Fruit fly (Drosophila melanogaster) whole organism, prepupa: Measurements from ENCODE around the gene Ero1L.
A peak's percentile ranks its signal among the peaks of the same experiment; 100 is the strongest.

Source experiments
- CG10631 ChIP-seq: fragments of 200-800 bp; sonication (Bioruptor generic); optimal IDR thresholded peaks from 2 replicates; lab custom pipeline; 2016; ENCODE audit warnings: missing biosample characterization, missing genetic modification characterization
- CG10669 ChIP-seq: fragments of 200-800 bp; sonication (Bioruptor generic); optimal IDR thresholded peaks from 3 replicates; lab custom pipeline; 2018; ENCODE audit warnings: missing biosample characterization, mild to moderate bottlenecking, missing genetic modification characterization, moderate library complexity
- CG15336 ChIP-seq: fragments of 200-800 bp; sonication (Bioruptor generic); IDR thresholded peaks from 2 replicates; pipeline ENCODE4 v1.3.6; 2022; ENCODE audit warnings: missing biosample characterization, missing genetic modification characterization
- CG31627 ChIP-seq: fragments of 200-800 bp; sonication (Bioruptor generic); optimal IDR thresholded peaks from 3 replicates; lab custom pipeline; 2016; ENCODE audit warnings: missing biosample characterization, missing genetic modification characterization
- CG3919 ChIP-seq: fragments of 200-800 bp; sonication (Bioruptor generic); optimal IDR thresholded peaks from 3 replicates; lab custom pipeline; 2016; ENCODE audit warnings: missing biosample characterization, missing genetic modification characterization
- CG4318 ChIP-seq: fragments of 200-800 bp; sonication (Bioruptor generic); optimal IDR thresholded peaks from 3 replicates; lab custom pipeline; 2017; ENCODE audit warnings: missing biosample characterization, mild to moderate bottlenecking, missing genetic modification characterization
- CG6163 ChIP-seq: fragments of 200-800 bp; sonication (Bioruptor generic); IDR thresholded peaks from 3 replicates; pipeline ENCODE4 v1.3.6; 2022; ENCODE audit warnings: missing biosample characterization, missing genetic modification characterization
- CG6792 ChIP-seq: fragments of 200-800 bp; sonication (Bioruptor generic); optimal IDR thresholded peaks from 3 replicates; lab custom pipeline; 2016; ENCODE audit warnings: missing biosample characterization, missing genetic modification characterization
- CG6808 ChIP-seq: fragments of 200-800 bp; sonication (Bioruptor generic); optimal IDR thresholded peaks from 3 replicates; lab custom pipeline; 2017; ENCODE audit warnings: missing biosample characterization, missing genetic modification characterization, mild to moderate bottlenecking, moderate library complexity, missing genetic modification reagents
- CG6854 ChIP-seq: fragments of 200-800 bp; sonication (Bioruptor generic); optimal IDR thresholded peaks from 2 replicates; lab custom pipeline; 2017; ENCODE audit warnings: missing biosample characterization, mild to moderate bottlenecking, missing genetic modification characterization
- CG7368 ChIP-seq: fragments of 200-800 bp; sonication (Bioruptor generic); optimal IDR thresholded peaks from 3 replicates; lab custom pipeline; 2016; ENCODE audit warnings: missing biosample characterization, missing genetic modification characterization
- CG8119 ChIP-seq: fragments of 200-800 bp; sonication (Bioruptor generic); IDR thresholded peaks from 3 replicates; pipeline ENCODE4 v1.3.6; 2022; ENCODE audit warnings: missing biosample characterization, missing genetic modification characterization
- CG8319 ChIP-seq: fragments of 200-800 bp; sonication (Bioruptor generic); optimal IDR thresholded peaks from 3 replicates; lab custom pipeline; 2016; ENCODE audit warnings: missing biosample characterization, missing genetic modification characterization
- Ets21C ChIP-seq: fragments of 200-800 bp; sonication (Bioruptor generic); optimal IDR thresholded peaks from 3 replicates; lab custom pipeline; 2016; ENCODE audit warnings: missing biosample characterization, missing genetic modification characterization
- Gug ChIP-seq: fragments of 200-800 bp; sonication (Bioruptor generic); IDR thresholded peaks from 2 replicates; pipeline ENCODE4 v1.3.6; 2022; ENCODE audit warnings: missing biosample characterization, missing genetic modification characterization
- Hr39 ChIP-seq: fragments of 200-800 bp; sonication (Bioruptor generic); optimal IDR thresholded peaks from 2 replicates; lab custom pipeline; 2016; ENCODE audit warnings: missing biosample characterization, missing genetic modification characterization
- Hr4 ChIP-seq: fragments of 200-800 bp; sonication (Bioruptor generic); optimal IDR thresholded peaks from 3 replicates; lab custom pipeline; 2016; ENCODE audit warnings: missing biosample characterization, missing genetic modification characterization
- Met ChIP-seq: fragments of 200-800 bp; sonication (Bioruptor generic); optimal IDR thresholded peaks from 3 replicates; lab custom pipeline; 2016; ENCODE audit warnings: missing biosample characterization, missing genetic modification characterization
- Sox102F ChIP-seq: fragments of 200-800 bp; sonication (Bioruptor generic); optimal IDR thresholded peaks from 2 replicates; lab custom pipeline; 2016; ENCODE audit warnings: missing biosample characterization, mild to moderate bottlenecking, missing genetic modification characterization
- Sox15 ChIP-seq: fragments of 200-800 bp; sonication (Bioruptor generic); optimal IDR thresholded peaks from 3 replicates; lab custom pipeline; 2016; ENCODE audit warnings: missing biosample characterization, missing genetic modification characterization
- cyc ChIP-seq: fragments of 200-800 bp; sonication (Bioruptor generic); optimal IDR thresholded peaks from 3 replicates; lab custom pipeline; 2016; ENCODE audit warnings: missing biosample characterization, missing genetic modification characterization
- dac ChIP-seq: fragments of 200-800 bp; sonication (Bioruptor generic); optimal IDR thresholded peaks from 2 replicates; lab custom pipeline; 2017; ENCODE audit warnings: missing biosample characterization, mild to moderate bottlenecking, missing genetic modification characterization
- dsx ChIP-seq: fragments of 200-800 bp; optimal IDR thresholded peaks from 3 replicates; lab custom pipeline; 2019; ENCODE audit warnings: missing biosample characterization, mild to moderate bottlenecking, missing genetic modification characterization, moderate library complexity; ENCODE audit not compliant: poor library complexity, severe bottlenecking
- eg ChIP-seq: fragments of 200-800 bp; sonication (Bioruptor generic); IDR thresholded peaks from 3 replicates; pipeline ENCODE4 v1.3.6; 2022; ENCODE audit warnings: missing biosample characterization, missing genetic modification characterization
- esn ChIP-seq: fragments of 200-800 bp; sonication (Bioruptor generic); optimal IDR thresholded peaks from 2 replicates; lab custom pipeline; 2016; ENCODE audit warnings: missing biosample characterization, mild to moderate bottlenecking, missing genetic modification characterization, moderate library complexity
- fd59A ChIP-seq: fragments of 200-800 bp; sonication (Bioruptor generic); optimal IDR thresholded peaks from 2 replicates; lab custom pipeline; 2017; ENCODE audit warnings: missing biosample characterization, mild to moderate bottlenecking, missing genetic modification characterization, missing genetic modification reagents
- fkh ChIP-seq: fragments of 200-800 bp; sonication (Bioruptor generic); optimal IDR thresholded peaks from 3 replicates; lab custom pipeline; 2017; ENCODE audit warnings: missing biosample characterization, mild to moderate bottlenecking, missing genetic modification characterization, moderate library complexity
- lz ChIP-seq: fragments of 200-800 bp; sonication (Bioruptor generic); optimal IDR thresholded peaks from 3 replicates; lab custom pipeline; 2016; ENCODE audit warnings: missing biosample characterization, missing genetic modification characterization
- pdm3 ChIP-seq: fragments of 200-800 bp; sonication (Bioruptor generic); optimal IDR thresholded peaks from 3 replicates; lab custom pipeline; 2016; ENCODE audit warnings: missing biosample characterization, missing genetic modification characterization
- spab ChIP-seq: fragments of 200-800 bp; sonication (Bioruptor generic); optimal IDR thresholded peaks from 2 replicates; lab custom pipeline; 2017; ENCODE audit warnings: missing biosample characterization, mild to moderate bottlenecking, missing genetic modification characterization, missing genetic modification reagents
- svp ChIP-seq: fragments of 200-800 bp; sonication (Bioruptor generic); peaks from one replicate; lab custom pipeline; 2016; ENCODE audit warnings: missing biosample characterization, missing genetic modification characterization
- topi ChIP-seq: fragments of 200-800 bp; sonication (Bioruptor generic); optimal IDR thresholded peaks from 3 replicates; lab custom pipeline; 2016; ENCODE audit warnings: missing biosample characterization, missing genetic modification characterization
- vri ChIP-seq: fragments of 200-800 bp; sonication (Bioruptor generic); optimal IDR thresholded peaks from 3 replicates; lab custom pipeline; 2016; ENCODE audit warnings: missing biosample characterization, mild to moderate bottlenecking, missing genetic modification characterization

The Ero1L gene

dm6 chr3L:4125709-4126108, 44.5 kb upstream of the Ero1L start:
- no peak for TF ChIP-seq CG4318
- no peak for TF ChIP-seq CG6163
- TF ChIP-seq CG31627 (GFP tag; lab: Kevin White, UChicago) = no peak
- no peak for TF ChIP-seq CG10669 (GFP tag; lab: Kevin White, UChicago)
- TF ChIP-seq svp (GFP tag; lab: Kevin White, UChicago) = no peak
- no peak for TF ChIP-seq CG8119 (GFP tag; lab: Robert Waterston, UW)
- TF ChIP-seq CG15336 (GFP tag; lab: Robert Waterston, UW) = no peak
- TF ChIP-seq dsx (GFP tag; lab: Kevin White, UChicago) = no peak
- no peak for TF ChIP-seq topi (GFP tag; lab: Kevin White, UChicago)
- TF ChIP-seq pdm3 (GFP tag; lab: Kevin White, UChicago) = no peak
- TF ChIP-seq CG10631 (GFP tag; lab: Kevin White, UChicago) = no peak
- no peak for TF ChIP-seq Gug (GFP tag; lab: Robert Waterston, UW)
- TF ChIP-seq Sox102F = no peak
- no peak for TF ChIP-seq spab (GFP tag; lab: Kevin White, UChicago)
- TF ChIP-seq cyc = no peak

- TF ChIP-seq Hr4 (GFP tag; lab: Kevin White, UChicago) = no peak
- TF ChIP-seq Hr39 (GFP tag; lab: Kevin White, UChicago) = no peak
- TF ChIP-seq CG3919 = no peak
- TF ChIP-seq Ets21C = no peak
- no peak for TF ChIP-seq vri (GFP tag; lab: Kevin White, UChicago)
- no peak for TF ChIP-seq dac (GFP tag; lab: Kevin White, UChicago)
- TF ChIP-seq CG6792 = no peak
- TF ChIP-seq Met = no peak
- TF ChIP-seq CG6808 = no peak
- TF ChIP-seq CG7368 (GFP tag; lab: Kevin White, UChicago) = no peak
- no peak for TF ChIP-seq CG31627 (GFP tag; lab: Kevin White, UChicago)
These were observed 41.6 kb upstream of the Ero1L start for dm6 chr3L:4128579-4128978.

- TF ChIP-seq svp (GFP tag; lab: Kevin White, UChicago) (peak; percentile 58), fkh (peak; percentile 61), eg (GFP tag; lab: Robert Waterston, UW) (no peak)
These were observed 39.5 kb upstream of the Ero1L start for dm6 chr3L:4130743-4131142.

- TF ChIP-seq Gug (GFP tag; lab: Robert Waterston, UW) (no peak), lz (no peak), vri (GFP tag; lab: Kevin White, UChicago) (peak; percentile 94), svp (GFP tag; lab: Kevin White, UChicago) (peak; percentile 55), CG4318 (no peak)
- TF ChIP-seq, all 60 proteins: peak for 2
These were observed 37.6 kb upstream of the Ero1L start for dm6 chr3L:4132585-4132984.

- peak; percentile 73 for TF ChIP-seq CG8119 (GFP tag; lab: Robert Waterston, UW)
- no peak for TF ChIP-seq Ets21C
- no peak for TF ChIP-seq fd59A (GFP tag; lab: Kevin White, UChicago)
- TF ChIP-seq CG8319 (GFP tag; lab: Kevin White, UChicago) = no peak
- TF ChIP-seq esn (GFP tag; lab: Kevin White, UChicago) = peak; percentile 23
- TF ChIP-seq CG6854 (GFP tag; lab: Kevin White, UChicago) = peak; percentile 60
- no peak for TF ChIP-seq CG10631 (GFP tag; lab: Kevin White, UChicago)
- TF ChIP-seq svp (GFP tag; lab: Kevin White, UChicago) = peak; percentile 74
- peak; percentile 9; the same call in 1 of the 2 replicates for TF ChIP-seq CG15336 (GFP tag; lab: Robert Waterston, UW)
- no peak for TF ChIP-seq Sox15 (GFP tag; lab: Kevin White, UChicago)
- TF ChIP-seq Gug (GFP tag; lab: Robert Waterston, UW) = no peak
These were observed 36.2 kb upstream of the Ero1L start, which contains the start of gene ens for dm6 chr3L:4133724-4134678. Gene ens, minus strand, starts transcription at chr3L:4134550.
